Fruit fly (Drosophila melanogaster) whole organism, embryonic: ENCODE measurements around the gene Cyp4ac1.
A peak's percentile ranks its signal among the peaks of the same experiment; 100 is the strongest.

Experiments
- Bgb ChIP-seq: fragments of 200-800 bp; sonication (Bioruptor generic); IDR thresholded peaks from 2 replicates; pipeline ENCODE4 v1.3.6; 2022; ENCODE audit warnings: missing biosample characterization, missing genetic modification characterization; ENCODE audit not compliant: partially characterized antibody
- CG10274 ChIP-seq: fragments of 200-800 bp; sonication (Bioruptor generic); optimal IDR thresholded peaks from 3 replicates; lab custom pipeline; 2017; ENCODE audit warnings: missing biosample characterization, mild to moderate bottlenecking, missing genetic modification characterization
- CG10543 ChIP-seq: fragments of 200-800 bp; sonication (Bioruptor generic); optimal IDR thresholded peaks from 3 replicates; lab custom pipeline; 2017; ENCODE audit warnings: missing biosample characterization, mild to moderate bottlenecking, missing genetic modification characterization, moderate library complexity
- CG10959 ChIP-seq: fragments of 200-800 bp; sonication (Bioruptor generic); IDR thresholded peaks from 2 replicates; pipeline ENCODE4 v1.3.6; 2022; ENCODE audit warnings: missing biosample characterization, missing genetic modification characterization
- CG10979 ChIP-seq: fragments of 200-800 bp; sonication (Bioruptor generic); optimal IDR thresholded peaks from 2 replicates; lab custom pipeline; 2018; ENCODE audit warnings: missing biosample characterization, mild to moderate bottlenecking, missing genetic modification characterization, moderate library complexity
- CG12071 ChIP-seq: fragments of 200-800 bp; sonication (Bioruptor generic); optimal IDR thresholded peaks from 3 replicates; lab custom pipeline; 2018; ENCODE audit warnings: missing biosample characterization, mild to moderate bottlenecking, missing genetic modification characterization
- CG1233 ChIP-seq: fragments of 200-800 bp; sonication (Bioruptor generic); optimal IDR thresholded peaks from 4 replicates; lab custom pipeline; 2018; ENCODE audit warnings: missing biosample characterization, mild to moderate bottlenecking, missing genetic modification characterization
- CG13894 ChIP-seq: fragments of 200-800 bp; sonication (Bioruptor generic); optimal IDR thresholded peaks from 3 replicates; lab custom pipeline; 2018; ENCODE audit warnings: missing biosample characterization, mild to moderate bottlenecking, missing genetic modification characterization, moderate library complexity
- CG17829 ChIP-seq: fragments of 200-800 bp; optimal IDR thresholded peaks from 2 replicates; lab custom pipeline; 2019; ENCODE audit warnings: missing biosample characterization, mild to moderate bottlenecking, missing genetic modification characterization, moderate library complexity
- CG17912 ChIP-seq: fragments of 200-800 bp; sonication (Bioruptor generic); optimal IDR thresholded peaks from 2 replicates; lab custom pipeline; 2018; ENCODE audit warnings: missing biosample characterization, mild to moderate bottlenecking, missing genetic modification characterization
- CG18011 ChIP-seq: fragments of 200-800 bp; sonication (Bioruptor generic); optimal IDR thresholded peaks from 2 replicates; lab custom pipeline; 2017; ENCODE audit warnings: missing biosample characterization, missing genetic modification characterization, mild to moderate bottlenecking, moderate library complexity, missing genotype
- CG2120 ChIP-seq: fragments of 200-800 bp; sonication (Bioruptor generic); optimal IDR thresholded peaks from 3 replicates; lab custom pipeline; 2016; ENCODE audit warnings: missing biosample characterization, missing genetic modification characterization
- CG2202 ChIP-seq: fragments of 200-800 bp; sonication (Bioruptor generic); optimal IDR thresholded peaks from 2 replicates; lab custom pipeline; 2018; ENCODE audit warnings: missing biosample characterization, mild to moderate bottlenecking, missing genetic modification characterization
- CG6175 ChIP-seq: fragments of 200-800 bp; sonication (Bioruptor generic); IDR thresholded peaks from 3 replicates; pipeline ENCODE4 v1.3.6; 2022; ENCODE audit warnings: missing biosample characterization, missing genetic modification characterization
- CG7372 ChIP-seq: fragments of 200-800 bp; sonication (Bioruptor generic); IDR thresholded peaks from 2 replicates; pipeline ENCODE4 v1.3.6; 2022; ENCODE audit warnings: missing biosample characterization, missing genetic modification characterization
- CG7928 ChIP-seq: fragments of 200-800 bp; sonication (Bioruptor generic); optimal IDR thresholded peaks from 2 replicates; lab custom pipeline; 2017; ENCODE audit warnings: missing biosample characterization, mild to moderate bottlenecking, missing genetic modification characterization
- CG7963 ChIP-seq: fragments of 200-800 bp; sonication (Bioruptor generic); IDR thresholded peaks from 3 replicates; pipeline ENCODE4 v1.3.6; 2022; ENCODE audit warnings: missing biosample characterization, missing genetic modification characterization; ENCODE audit not compliant: partially characterized antibody
- CG8290 ChIP-seq, 3 experiments: fragments of 200-800 bp; sonication (Bioruptor generic); optimal IDR thresholded peaks; 2 replicates each; lab custom pipeline; 2016 to 2019; ENCODE audit warnings: missing biosample characterization in 3 of 3, missing genetic modification characterization in 3 of 3, mild to moderate bottlenecking in 2 of 3, moderate library complexity in 1 of 3
- CG8388 ChIP-seq: fragments of 200-800 bp; sonication (Bioruptor generic); optimal IDR thresholded peaks from 2 replicates; lab custom pipeline; 2019; ENCODE audit warnings: missing biosample characterization, mild to moderate bottlenecking, missing genetic modification characterization, moderate library complexity
- Dad ChIP-seq: fragments of 200-800 bp; sonication (Bioruptor generic); optimal IDR thresholded peaks from 3 replicates; lab custom pipeline; 2016; ENCODE audit warnings: missing biosample characterization, missing genetic modification characterization
- Dp ChIP-seq: fragments of 200-800 bp; sonication (Bioruptor generic); optimal IDR thresholded peaks from 2 replicates; lab custom pipeline; 2018; ENCODE audit warnings: missing biosample characterization, mild to moderate bottlenecking, missing genetic modification characterization, moderate library complexity
- ERR ChIP-seq: fragments of 200-800 bp; sonication (Bioruptor generic); optimal IDR thresholded peaks from 2 replicates; lab custom pipeline; 2016; ENCODE audit warnings: missing biosample characterization, missing genetic modification characterization
- Eip74EF ChIP-seq, 2 experiments: fragments of 200-800 bp in 1 of 2; fragments of >200 bp in 1 of 2; sonication (Bioruptor generic) in 1 of 2; optimal IDR thresholded peaks; 2 replicates each; lab custom pipeline; 2017 to 2019; ENCODE audit warnings: missing biosample characterization in 2 of 2, missing genetic modification characterization in 2 of 2, mild to moderate bottlenecking in 1 of 2, moderate library complexity in 1 of 2
- Hmr ChIP-seq: fragments of 200-800 bp; sonication (Bioruptor generic); optimal IDR thresholded peaks from 3 replicates; lab custom pipeline; 2017; ENCODE audit warnings: mild to moderate bottlenecking, missing biosample characterization, missing genetic modification reagents, missing genetic modification characterization
- Hr51 ChIP-seq, 2 experiments: fragments of 200-800 bp; sonication (Bioruptor generic); optimal IDR thresholded peaks; 2 replicates in 1 of 2; 3 replicates in 1 of 2; lab custom pipeline; 2016 to 2018; ENCODE audit warnings: missing biosample characterization in 2 of 2, missing genetic modification characterization in 2 of 2, mild to moderate bottlenecking in 1 of 2, moderate library complexity in 1 of 2
- MESR4 ChIP-seq: fragments of 200-800 bp; sonication (Bioruptor generic); optimal IDR thresholded peaks from 2 replicates; lab custom pipeline; 2018; ENCODE audit warnings: missing biosample characterization, mild to moderate bottlenecking, missing genetic modification characterization, moderate library complexity
- Max ChIP-seq: fragments of 200-800 bp; sonication (Bioruptor generic); optimal IDR thresholded peaks from 2 replicates; lab custom pipeline; 2016; ENCODE audit warnings: missing biosample characterization, mild to moderate bottlenecking, missing genetic modification characterization
- Meics ChIP-seq: fragments of 200-800 bp; sonication (Bioruptor generic); optimal IDR thresholded peaks from 2 replicates; lab custom pipeline; 2017; ENCODE audit warnings: missing biosample characterization, mild to moderate bottlenecking, missing genetic modification characterization
- NC2α ChIP-seq: fragments of 200-800 bp; sonication (Bioruptor generic); optimal IDR thresholded peaks from 2 replicates; lab custom pipeline; 2016; ENCODE audit warnings: missing biosample characterization, missing genetic modification characterization
- NFAT ChIP-seq: fragments of 200-800 bp; sonication (Bioruptor generic); IDR thresholded peaks from 2 replicates; pipeline ENCODE4 v1.3.6; 2022; ENCODE audit warnings: missing biosample characterization, missing genetic modification characterization
- Oaz ChIP-seq: fragments of 200-800 bp; sonication (Bioruptor generic); IDR thresholded peaks from 2 replicates; pipeline ENCODE4 v1.3.6; 2022; ENCODE audit warnings: missing biosample characterization, missing genetic modification characterization
- Ptx1 ChIP-seq: fragments of 200-800 bp; sonication (Bioruptor generic); IDR thresholded peaks from 2 replicates; pipeline ENCODE4 v1.3.6; 2022; ENCODE audit warnings: missing biosample characterization, missing genetic modification characterization
- Spps ChIP-seq: fragments of 200-800 bp; sonication (Bioruptor generic); optimal IDR thresholded peaks from 2 replicates; lab custom pipeline; 2018; ENCODE audit warnings: missing biosample characterization, mild to moderate bottlenecking, missing genetic modification characterization
- amos ChIP-seq: fragments of 200-800 bp; sonication (Bioruptor generic); IDR thresholded peaks from 2 replicates; pipeline ENCODE4 v1.3.6; 2022; ENCODE audit warnings: missing biosample characterization, missing genetic modification characterization; ENCODE audit not compliant: partially characterized antibody
- aop ChIP-seq: fragments of 200-800 bp; sonication (Bioruptor generic); IDR thresholded peaks from 2 replicates; pipeline ENCODE4 v1.3.6; 2022; ENCODE audit warnings: missing biosample characterization, missing genetic modification characterization
- ara ChIP-seq: fragments of 200-800 bp; sonication (Bioruptor generic); IDR thresholded peaks from 2 replicates; pipeline ENCODE4 v1.3.6; 2022; ENCODE audit warnings: missing biosample characterization, missing genetic modification characterization
- ase ChIP-seq: fragments of 200-800 bp; sonication (Bioruptor generic); IDR thresholded peaks from 3 replicates; pipeline ENCODE4 v1.3.6; 2022; ENCODE audit warnings: missing biosample characterization, missing genetic modification characterization
- cas ChIP-seq: fragments of 200-800 bp; sonication (Bioruptor generic); IDR thresholded peaks from 2 replicates; pipeline ENCODE4 v1.3.6; 2022; ENCODE audit warnings: missing biosample characterization, missing genetic modification characterization
- croc ChIP-seq: fragments of 200-800 bp; sonication (Bioruptor generic); conservative IDR thresholded peaks from 3 replicates; pipeline ENCODE4 v1.3.6; 2022; ENCODE audit warnings: missing biosample characterization, missing genetic modification characterization
- gfzf ChIP-seq: fragments of 200-800 bp; sonication (Bioruptor generic); optimal IDR thresholded peaks from 2 replicates; lab custom pipeline; 2016; ENCODE audit warnings: missing biosample characterization, mild to moderate bottlenecking, missing genetic modification characterization, moderate library complexity
- gt ChIP-seq: fragments of 200-800 bp; sonication (Bioruptor generic); IDR thresholded peaks from 2 replicates; pipeline ENCODE4 v1.3.6; 2022; ENCODE audit warnings: missing biosample characterization, missing genetic modification characterization
- ham ChIP-seq: fragments of 200-800 bp; sonication (Bioruptor generic); IDR thresholded peaks from 2 replicates; pipeline ENCODE4 v1.3.6; 2022; ENCODE audit warnings: missing biosample characterization, missing genetic modification characterization
- her ChIP-seq: fragments of 200-800 bp; sonication (Bioruptor generic); optimal IDR thresholded peaks from 2 replicates; lab custom pipeline; 2016; ENCODE audit warnings: missing biosample characterization, missing genetic modification characterization
- jigr1 ChIP-seq: fragments of 200-800 bp; sonication (Bioruptor generic); IDR thresholded peaks from 3 replicates; pipeline ENCODE4 v1.3.6; 2022; ENCODE audit warnings: missing biosample characterization, missing genetic modification characterization
- klu ChIP-seq: fragments of 200-800 bp; sonication (Bioruptor generic); IDR thresholded peaks from 2 replicates; pipeline ENCODE4 v1.3.6; 2022; ENCODE audit warnings: missing biosample characterization, missing genetic modification characterization
- slbo ChIP-seq: fragments of 200-800 bp; sonication (Bioruptor generic); IDR thresholded peaks from 2 replicates; pipeline ENCODE4 v1.3.6; 2022; ENCODE audit warnings: missing biosample characterization, missing genetic modification characterization
- usp ChIP-seq: fragments of >200 bp; optimal IDR thresholded peaks from 2 replicates; lab custom pipeline; 2017; ENCODE audit warnings: missing biosample characterization, missing genetic modification characterization
- wek ChIP-seq: fragments of 200-800 bp; sonication (Bioruptor generic); optimal IDR thresholded peaks from 3 replicates; lab custom pipeline; 2018; ENCODE audit warnings: missing biosample characterization, mild to moderate bottlenecking, missing genetic modification characterization, moderate library complexity
- zf30C ChIP-seq: fragments of 200-800 bp; sonication (Bioruptor generic); optimal IDR thresholded peaks from 3 replicates; lab custom pipeline; 2018; ENCODE audit warnings: missing biosample characterization, mild to moderate bottlenecking, missing genetic modification characterization

The Cyp4ac1 gene

DNA sequence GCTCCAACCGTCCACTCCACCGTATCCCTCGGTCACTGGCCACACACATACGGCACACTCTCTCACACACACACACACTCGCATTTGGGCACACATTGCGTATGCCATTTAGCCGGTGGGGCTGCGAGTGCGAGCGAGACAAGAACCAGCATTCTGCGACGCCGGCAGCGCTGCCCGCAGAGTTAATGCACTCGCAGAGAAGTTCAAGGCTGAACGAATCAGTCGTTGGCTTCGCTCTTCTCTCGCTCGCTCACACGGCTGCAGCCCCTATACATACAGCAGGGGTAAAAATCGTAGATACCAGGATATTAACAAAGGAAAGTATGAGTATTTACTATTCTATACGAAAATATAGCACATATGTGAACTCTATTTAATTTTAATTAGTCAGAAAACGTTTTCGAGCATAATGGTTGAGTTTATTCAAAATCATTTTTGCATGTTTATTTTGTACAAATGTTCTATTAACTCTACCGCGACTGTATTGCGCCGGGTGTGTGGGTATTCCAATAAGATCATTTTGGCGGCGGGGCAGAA, 29.2 kb downstream of the Cyp4ac1 start (continued):
- TF ChIP-seq zf30C (GFP tag; lab: Kevin White, UChicago) (no peak), MESR4 (GFP tag; lab: Kevin White, UChicago) (no peak), Spps (peak; percentile 78), klu (GFP tag; lab: Robert Waterston, UW) (no peak; the same call in 1 of the 2 replicates), CG17829 (tag; lab: Kevin White, UChicago) (peak; percentile 87), CG10543 (GFP tag; lab: Kevin White, UChicago) (no peak), Ptx1 (GFP tag; lab: Robert Waterston, UW) (peak; percentile 73), Meics (GFP tag; lab: Kevin White, UChicago) (peak; percentile 47), Max (GFP tag; lab: Kevin White, UChicago) (peak; percentile 48), CG2202 (peak; percentile 76), ERR (peak; percentile 27), CG8290 (GFP tag; optimal IDR thresholded peaks at IDR 0.05; lab: Kevin White, UChicago) (peak; percentile 68), CG8290 (tag; optimal IDR thresholded peaks at IDR 0.05; lab: Kevin White, UChicago) (peak; percentile 36 to 58), ase (GFP tag; lab: Robert Waterston, UW) (peak; percentile 64; the same call in 1 of the 3 replicates), Hr51 (GFP tag; optimal IDR thresholded peaks at IDR 0.05; lab: Kevin White, UChicago) (peak; percentile 30 to 74), ham (GFP tag; lab: Robert Waterston, UW) (no peak), Dad (peak; percentile 44), amos (no peak), CG10959 (GFP tag; lab: Robert Waterston, UW) (peak; percentile 58; the same call in 1 of the 2 replicates), Bgb (GFP tag; lab: Robert Waterston, UW) (no peak), Dp (GFP tag; lab: Kevin White, UChicago) (no peak), CG17912 (GFP tag; lab: Kevin White, UChicago) (no peak), CG8388 (GFP tag; lab: Kevin White, UChicago) (peak; percentile 85), jigr1 (peak; percentile 37; the same call in 2 of the 3 replicates), CG13894 (tag; lab: Kevin White, UChicago) (no peak), CG10979 (tag; lab: Kevin White, UChicago) (peak; percentile 91), CG7372 (GFP tag; lab: Robert Waterston, UW) (0 out of 2 replicates have a peak, but pooled peaks have one; percentile 39), NC2α (GFP tag; lab: Kevin White, UChicago) (peak; percentile 44), CG2120 (GFP tag; lab: Kevin White, UChicago) (peak; percentile 29), croc (peak; percentile 78), CG12071 (GFP tag; lab: Kevin White, UChicago) (peak; percentile 62), aop (GFP tag; lab: Robert Waterston, UW) (no peak), usp (GFP tag; lab: Kevin White, UChicago) (no peak), gt (GFP tag; lab: Robert Waterston, UW) (0 out of 2 replicates have a peak, but pooled peaks have one; percentile 20), her (no peak), CG10274 (GFP tag; lab: Kevin White, UChicago) (peak; percentile 58), cas (GFP tag; lab: Robert Waterston, UW) (no peak), wek (peak; percentile 50), slbo (peak; percentile 53; the same call in 1 of the 2 replicates), ara (GFP tag; lab: Robert Waterston, UW) (peak; percentile 82), gfzf (GFP tag; lab: Kevin White, UChicago) (no peak), CG18011 (GFP tag; lab: Kevin White, UChicago) (no peak), Hmr (GFP tag; lab: Kevin White, UChicago) (peak; percentile 53), CG7928 (GFP tag; lab: Kevin White, UChicago) (no peak), CG7963 (no peak), CG6175 (GFP tag; lab: Robert Waterston, UW) (no peak), Oaz (GFP tag; lab: Robert Waterston, UW) (no peak), CG1233 (peak; percentile 63), NFAT (no peak), Eip74EF (GFP tag; optimal IDR thresholded peaks at IDR 0.05; lab: Kevin White, UChicago) (peak in 1 of 2 experiments; percentile 64)
